Worm (Caenorhabditis elegans) whole organism, midembryonic: ENCODE data around the gene hlh-11.

ENCODE experiments used
- cog-1 ChIP-seq: sonication (generic microtip); optimal IDR thresholded peaks from 2 replicates; lab custom pipeline; 2016; ENCODE audit warnings: missing genetic modification characterization, missing compliant biosample characterization
- flt-1 ChIP-seq: fragments of 200-800 bp; sonication (Bioruptor generic); IDR thresholded peaks from 2 replicates; pipeline ENCODE4 v1.3.6; 2022; ENCODE audit warnings: missing genetic modification characterization, missing compliant biosample characterization
- med-1 ChIP-seq: sonication (generic microtip); optimal IDR thresholded peaks from 2 replicates; lab custom pipeline; 2017; ENCODE audit warnings: missing genetic modification characterization, mild to moderate bottlenecking, missing compliant biosample characterization, antibody characterized with exemption, missing genetic modification reagents; ENCODE audit not compliant: insufficient read depth

ce11 chrIII:9621840-9622525 lies 2.5 kb downstream of the hlh-11 start:
- TF ChIP-seq flt-1 (GFP tag; lab: Robert Waterston, UW), result no peak
- TF ChIP-seq cog-1 (tag; lab: Kevin White, UChicago), result no peak
- TF ChIP-seq med-1 (GFP tag; lab: Kevin White, UChicago), result no peak
